Worm (Caenorhabditis elegans) whole organism, L2 larva: ENCODE measurements around the gene C02F5.3.

Experiments
- egl-27 ChIP-seq: sonication (generic microtip); optimal IDR thresholded peaks from 3 replicates; lab custom pipeline; 2017; ENCODE audit warnings: missing biosample characterization, missing genetic modification reagents, missing genetic modification characterization
- fos-1 ChIP-seq: fragments of 150-350 bp; optimal IDR thresholded peaks from 2 replicates; lab custom pipeline; 2014; ENCODE audit warnings: missing biosample characterization, missing genetic modification characterization
- lin-39 ChIP-seq: fragments of 150-350 bp; optimal IDR thresholded peaks from 2 replicates; lab custom pipeline; 2014; ENCODE audit warnings: missing biosample characterization, missing genetic modification reagents, missing genetic modification characterization
- lsy-2 ChIP-seq, 2 experiments: fragments of 150-350 bp in 1 of 2; sonication (generic microtip) in 1 of 2; optimal IDR thresholded peaks; 2 replicates each; lab custom pipeline; 2014 to 2017; ENCODE audit warnings: missing biosample characterization in 2 of 2, missing genetic modification characterization in 2 of 2
- nhr-11 ChIP-seq: fragments of 150-350 bp; optimal IDR thresholded peaks from 2 replicates; lab custom pipeline; 2014; ENCODE audit warnings: missing biosample characterization, missing genetic modification characterization
- unc-39 ChIP-seq: fragments of 150-350 bp; optimal IDR thresholded peaks from 2 replicates; lab custom pipeline; 2014; ENCODE audit warnings: missing biosample characterization, missing genetic modification characterization
- unc-55 ChIP-seq: fragments of 150-350 bp; sonication (generic microtip); optimal IDR thresholded peaks from 3 replicates; lab custom pipeline; 2014; ENCODE audit warnings: missing biosample characterization, missing genetic modification reagents, missing genetic modification characterization
- unc-62 ChIP-seq: fragments of 150-350 bp; optimal IDR thresholded peaks from 2 replicates; lab custom pipeline; 2014; ENCODE audit warnings: missing biosample characterization, missing genetic modification reagents, missing genetic modification characterization
- zag-1 ChIP-seq: fragments of 150-350 bp; optimal IDR thresholded peaks from 2 replicates; lab custom pipeline; 2014; ENCODE audit warnings: missing biosample characterization, missing genetic modification characterization
- ztf-11 ChIP-seq: sonication (generic microtip); optimal IDR thresholded peaks from 2 replicates; lab custom pipeline; 2017; ENCODE audit warnings: missing biosample characterization, missing genetic modification characterization

DNA sequence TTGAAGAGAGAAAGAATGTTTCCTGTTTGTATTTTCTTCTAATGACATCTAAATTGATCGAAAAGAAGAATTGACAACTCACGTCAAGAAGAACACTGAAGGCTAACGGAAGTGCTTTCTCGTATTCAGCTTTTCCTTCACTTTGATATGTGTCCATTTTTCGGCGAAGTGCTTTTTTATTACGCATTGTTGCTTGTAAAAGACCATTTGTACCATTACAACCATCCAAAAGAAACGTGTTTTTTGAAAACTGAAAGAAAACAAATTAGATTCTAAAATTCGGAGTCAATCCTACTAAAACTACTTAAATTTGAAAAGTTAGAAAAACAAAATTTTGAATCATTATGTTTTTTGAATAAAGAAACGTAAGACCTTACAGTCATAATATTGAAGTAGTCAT is 46.6 kb upstream of the C02F5.3 start:
- TF ChIP-seq unc-55, result no peak
- no peak for TF ChIP-seq ztf-11 (tag; lab: Kevin White, UChicago)
- no peak for TF ChIP-seq fos-1 (tag; lab: Kevin White, UChicago)
- TF ChIP-seq egl-27 (tag; lab: Kevin White, UChicago), result no peak
- TF ChIP-seq nhr-11, result no peak
- no peak for TF ChIP-seq unc-62 (GFP tag; lab: Kevin White, UChicago)
- no peak for TF ChIP-seq unc-39 (tag; lab: Kevin White, UChicago)
- TF ChIP-seq zag-1, result no peak
- no peak for TF ChIP-seq lin-39 (tag; lab: Kevin White, UChicago)
- TF ChIP-seq lsy-2 (tag; optimal IDR thresholded peaks at IDR 0.05; lab: Kevin White, UChicago), result no peak
